Fruit fly (Drosophila melanogaster) ovary, adult (tissue): ENCODE results near the gene Spp.

Experiments
- CG17801 ChIP-seq: fragments of 200-800 bp; optimal IDR thresholded peaks from 2 replicates; lab custom pipeline; 2019; ENCODE audit warnings: missing biosample characterization, mild to moderate bottlenecking, missing genetic modification characterization, moderate library complexity; ENCODE audit not compliant: partially characterized antibody

Spp gene

dm6 chr2L:549637-550036, 5.2 kb upstream of the Spp start:
- no peak for TF ChIP-seq CG17801 (GFP tag; lab: Kevin White, UChicago)

dm6 chr2L:547978-548377, 3.5 kb upstream of the Spp start:
- TF ChIP-seq CG17801 (GFP tag; lab: Kevin White, UChicago), result no peak

- no peak for TF ChIP-seq CG17801 (GFP tag; lab: Kevin White, UChicago)
These were observed 654 bp downstream of the Spp start for dm6 chr2L:543799-544198.

dm6 chr2L:542338-542967, 2.0 kb downstream of the Spp start, which contains the start of gene lwr:
TSS of gene lwr (minus strand) at chr2L:542580.
- no peak for TF ChIP-seq CG17801 (GFP tag; lab: Kevin White, UChicago)

- peak; percentile 29 for TF ChIP-seq CG17801 (GFP tag; lab: Kevin White, UChicago)
These were observed 3.8 kb downstream of the Spp start for dm6 chr2L:540572-541210.

dm6 chr2L:533734-534133, 10.7 kb downstream of the Spp start:
- no peak for TF ChIP-seq CG17801 (GFP tag; lab: Kevin White, UChicago)

dm6 chr2L:530245-530644, 14.2 kb downstream of the Spp start:
- no peak for TF ChIP-seq CG17801 (GFP tag; lab: Kevin White, UChicago)

dm6 chr2L:527689-528088, 16.8 kb downstream of the Spp start:
- no peak for TF ChIP-seq CG17801 (GFP tag; lab: Kevin White, UChicago)

dm6 chr2L:526924-527307, 17.5 kb downstream of the Spp start:
- no peak for TF ChIP-seq CG17801 (GFP tag; lab: Kevin White, UChicago)

dm6 chr2L:526192-526923, 18.1 kb downstream of the Spp start:
- TF ChIP-seq CG17801 (GFP tag; lab: Kevin White, UChicago), result no peak

dm6 chr2L:525547-526180, 18.8 kb downstream of the Spp start:
- no peak for TF ChIP-seq CG17801 (GFP tag; lab: Kevin White, UChicago)

dm6 chr2L:524515-524920, 19.9 kb downstream of the Spp start:
- no peak for TF ChIP-seq CG17801 (GFP tag; lab: Kevin White, UChicago)

- peak; percentile 36 for TF ChIP-seq CG17801 (GFP tag; lab: Kevin White, UChicago)
These were observed 21.2 kb downstream of the Spp start for dm6 chr2L:523165-523835.

dm6 chr2L:522752-523151, 21.7 kb downstream of the Spp start:
- no peak for TF ChIP-seq CG17801 (GFP tag; lab: Kevin White, UChicago)
